Fruit fly (Drosophila melanogaster): Measurements from ENCODE around the gene cutlet.

DNA sequence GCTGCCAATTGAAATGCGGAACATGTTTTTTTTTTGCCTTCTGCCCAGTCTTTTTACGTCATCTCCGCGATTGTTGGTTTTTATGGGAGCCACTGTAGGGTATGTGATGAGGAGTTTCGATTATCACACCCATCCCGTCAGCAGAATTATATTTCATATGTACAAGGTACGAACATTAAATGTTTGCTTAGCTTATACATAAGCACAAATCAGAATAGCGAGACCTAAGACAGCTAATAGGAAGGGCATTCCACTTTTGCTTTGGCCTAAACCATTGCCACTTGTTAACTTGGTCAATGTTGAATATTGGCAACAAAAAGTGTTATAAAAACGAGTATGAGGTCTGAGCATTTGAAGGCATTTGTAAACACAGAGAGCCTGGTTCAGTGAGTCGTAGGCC is 8.3 kb downstream of the cutlet start, which contains the start of gene CG2816:
- TF ChIP-seq CTCF (optimal IDR thresholded peaks at IDR 0.05) (no peak), CG8478 (optimal IDR thresholded peaks at IDR 0.05) (no peak)
